Worm (Caenorhabditis elegans): Measurements from ENCODE around the gene nlp-24.

ce11 chrV:11648435-11648834 is 32.3 kb downstream of the nlp-24 start:
- no peak for TF ChIP-seq ama-1 (optimal IDR thresholded peaks at IDR 0.05)
- no peak for TF ChIP-seq B0310.2 (tag; optimal IDR thresholded peaks at IDR 0.05)

Data from whole organism, early embryonic.